Fruit fly (Drosophila melanogaster) whole organism: ENCODE data around the gene RpS10a.

Source experiments
- pan ChIP-seq: fragments of >200 bp; optimal IDR thresholded peaks from 2 replicates; lab custom pipeline; 2017
- psq ChIP-seq: fragments of >200 bp; optimal IDR thresholded peaks from 2 replicates; lab custom pipeline; 2017
- usp ChIP-seq: fragments of >200 bp; optimal IDR thresholded peaks from 2 replicates; lab custom pipeline; 2017; ENCODE audit warnings: missing biosample characterization, missing genetic modification characterization, mixed read lengths

DNA sequence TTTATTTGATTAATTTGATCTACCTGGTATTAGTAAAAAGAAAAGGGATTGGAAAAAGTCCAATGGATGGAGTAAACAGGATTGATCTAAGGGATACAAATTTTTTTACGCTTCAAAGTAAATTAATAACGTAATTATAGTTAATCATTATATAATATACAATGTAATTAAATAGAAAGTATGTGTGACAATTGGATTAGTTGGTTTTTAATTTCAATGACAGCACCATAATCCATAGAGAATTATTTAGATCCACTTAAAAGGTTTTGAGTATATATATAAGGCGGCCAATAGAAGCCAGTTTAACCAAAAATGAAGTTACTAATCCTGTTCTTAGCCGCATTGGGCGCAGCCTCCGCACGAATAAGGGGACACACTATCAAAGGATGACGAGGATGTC is 42.0 kb downstream of the RpS10a start, which contains the start of gene Acp98AB:
- no peak for TF ChIP-seq usp (GFP tag; lab: Kevin White, UChicago)
- no peak for TF ChIP-seq pan (lab: Kevin White, UChicago)
- TF ChIP-seq psq: no peak
